Worm (Caenorhabditis elegans) whole organism, L4 larva: ENCODE measurements around the gene Y51H4A.937.

ENCODE experiments used
- F44E2.7 ChIP-seq: fragments of 200-800 bp; sonication (Bioruptor generic); IDR thresholded peaks from 2 replicates; pipeline ENCODE4 v2.1.2; 2022; ENCODE audit warnings: missing genetic modification characterization, missing compliant biosample characterization
- ZK546.5 ChIP-seq, 2 experiments: sonication (generic microtip); optimal IDR thresholded peaks; 2 replicates each; lab custom pipeline; 2017; ENCODE audit warnings: missing biosample characterization in 2 of 2, missing genetic modification characterization in 2 of 2
- aha-1 ChIP-seq: fragments of 150-350 bp; peaks from one replicate; lab custom pipeline; 2014; ENCODE audit warnings: missing biosample characterization, missing genetic modification characterization
- ctbp-1 ChIP-seq: fragments of 200-800 bp; sonication (Bioruptor generic); IDR thresholded peaks from 2 replicates; pipeline ENCODE4 v1.3.6; 2022; ENCODE audit warnings: missing genetic modification reagents, missing genetic modification characterization, missing compliant biosample characterization
- daf-8 ChIP-seq: fragments of 200-800 bp; sonication (Bioruptor generic); IDR thresholded peaks from 2 replicates; pipeline ENCODE4 v1.3.6; 2022; ENCODE audit warnings: missing genetic modification characterization, missing compliant biosample characterization
- dve-1 ChIP-seq: sonication (generic microtip); optimal IDR thresholded peaks from 2 replicates; lab custom pipeline; 2017; ENCODE audit warnings: antibody characterized with exemption, mild to moderate bottlenecking, missing genetic modification characterization, missing compliant biosample characterization; ENCODE audit not compliant: insufficient read depth
- egl-27 ChIP-seq: sonication (generic microtip); optimal IDR thresholded peaks from 3 replicates; lab custom pipeline; 2017; ENCODE audit warnings: missing biosample characterization, missing genetic modification reagents, missing genetic modification characterization
- lin-38 ChIP-seq: fragments of 200-800 bp; sonication (Bioruptor generic); IDR thresholded peaks from 2 replicates; pipeline ENCODE4 v1.3.6; 2022; ENCODE audit warnings: missing genetic modification reagents, missing genetic modification characterization, missing compliant biosample characterization
- lin-39 ChIP-seq: fragments of 150-350 bp; optimal IDR thresholded peaks from 2 replicates; lab custom pipeline; 2014; ENCODE audit warnings: missing biosample characterization, missing genetic modification reagents, missing genetic modification characterization
- lsy-2 ChIP-seq, 2 experiments: fragments of 150-350 bp in 1 of 2; sonication (generic microtip) in 1 of 2; optimal IDR thresholded peaks; 2 replicates each; lab custom pipeline; 2014 to 2017; ENCODE audit warnings: missing biosample characterization in 2 of 2, missing genetic modification characterization in 2 of 2
- nhr-11 ChIP-seq: fragments of 150-350 bp; optimal IDR thresholded peaks from 2 replicates; lab custom pipeline; 2014; ENCODE audit warnings: missing biosample characterization, missing genetic modification characterization
- nhr-42 ChIP-seq: fragments of 200-800 bp; sonication (Bioruptor generic); IDR thresholded peaks from 2 replicates; pipeline ENCODE4 v1.3.6; 2022; ENCODE audit warnings: missing genetic modification characterization, missing compliant biosample characterization
- nhr-48 ChIP-seq: sonication (generic microtip); optimal IDR thresholded peaks from 2 replicates; lab custom pipeline; 2016; ENCODE audit warnings: mild to moderate bottlenecking, missing genetic modification characterization, missing compliant biosample characterization
- nhr-77 ChIP-seq: fragments of 150-350 bp; optimal IDR thresholded peaks from 2 replicates; lab custom pipeline; 2014; ENCODE audit warnings: missing biosample characterization, missing genetic modification characterization
- saeg-2 ChIP-seq: fragments of 200-800 bp; sonication (Bioruptor generic); IDR thresholded peaks from 2 replicates; pipeline ENCODE4 v1.3.6; 2022; ENCODE audit warnings: missing genetic modification reagents, missing genetic modification characterization, missing compliant biosample characterization
- set-16 ChIP-seq: fragments of 200-800 bp; sonication (Bioruptor generic); IDR thresholded peaks from 2 replicates; pipeline ENCODE4 v1.3.6; 2022; ENCODE audit warnings: missing genetic modification reagents, missing genetic modification characterization, missing compliant biosample characterization
- snpc-1.2 ChIP-seq: fragments of 200-800 bp; sonication (Bioruptor generic); IDR thresholded peaks from 2 replicates; pipeline ENCODE4 v1.3.6; 2022; ENCODE audit warnings: missing genetic modification reagents, missing genetic modification characterization, missing compliant biosample characterization
- spr-3 ChIP-seq: fragments of 200-800 bp; sonication (Bioruptor generic); optimal IDR thresholded peaks from 2 replicates; lab custom pipeline; 2018; ENCODE audit warnings: mild to moderate bottlenecking, missing genetic modification characterization, missing compliant biosample characterization
- unc-130 ChIP-seq: sonication (generic microtip); optimal IDR thresholded peaks from 2 replicates; lab custom pipeline; 2016; ENCODE audit warnings: missing genetic modification reagents, missing genetic modification characterization, missing compliant biosample characterization
- unc-62 ChIP-seq, 3 experiments: fragments of 150-350 bp in 1 of 3; sonication (generic microtip); optimal IDR thresholded peaks in 2 of 3; peaks in 1 of 3; 1 replicate in 1 of 3; 2 replicates in 2 of 3; lab custom pipeline; 2014 to 2017; ENCODE audit warnings: missing biosample characterization in 3 of 3, missing genetic modification characterization in 3 of 3, missing genetic modification reagents in 3 of 3, missing genotype in 1 of 3
- vab-7 ChIP-seq: fragments of 200-800 bp; sonication (Bioruptor generic); IDR thresholded peaks from 2 replicates; pipeline ENCODE4 v1.3.6; 2022; ENCODE audit warnings: missing genetic modification reagents, missing genetic modification characterization, missing compliant biosample characterization

The Y51H4A.937 gene

ce11 chrIV:16542649-16543048, 14.2 kb downstream of the Y51H4A.937 start, which contains the start of gene uroc-1:
Gene uroc-1, minus strand, starts transcription at chrIV:16542749.
- TF ChIP-seq ctbp-1 (GFP tag; lab: Robert Waterston, UW) (no peak), unc-130 (GFP tag; lab: Kevin White, UChicago) (no peak), lsy-2 (tag; optimal IDR thresholded peaks at IDR 0.05; lab: Kevin White, UChicago) (no peak), F44E2.7 (no peak), vab-7 (GFP tag; lab: Robert Waterston, UW) (no peak), nhr-11 (tag; lab: Kevin White, UChicago) (no peak), snpc-1.2 (GFP tag; lab: Robert Waterston, UW) (no peak), nhr-42 (GFP tag; lab: Robert Waterston, UW) (no peak), dve-1 (tag; lab: Kevin White, UChicago) (no peak), nhr-48 (tag; lab: Kevin White, UChicago) (no peak), egl-27 (tag; lab: Kevin White, UChicago) (no peak), lin-39 (tag; lab: Kevin White, UChicago) (no peak), spr-3 (no peak), daf-8 (GFP tag; lab: Robert Waterston, UW) (no peak), nhr-77 (no peak)

DNA sequence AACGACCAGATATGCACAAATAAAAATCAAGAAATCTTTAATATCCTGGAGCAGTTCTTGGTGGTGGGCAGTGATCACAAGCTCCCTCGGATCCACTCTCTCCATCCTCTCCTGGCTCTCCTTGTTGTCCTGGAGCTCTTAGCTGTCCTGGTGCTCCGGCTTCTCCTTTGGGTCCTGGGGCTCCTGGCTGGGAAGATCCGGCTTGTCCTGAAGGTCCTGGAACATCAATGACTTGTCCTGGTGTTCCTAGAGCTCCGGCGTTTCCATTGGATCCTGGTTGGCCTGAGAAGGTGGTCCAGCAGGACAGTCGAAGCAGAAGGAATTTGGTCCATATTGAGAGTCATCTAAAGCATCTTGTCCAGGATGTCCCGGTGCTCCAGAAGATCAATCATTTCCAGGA, 23.0 kb downstream of the Y51H4A.937 start:
- TF ChIP-seq set-16 (GFP tag; lab: Robert Waterston, UW), result peak; percentile 87
- no peak for TF ChIP-seq saeg-2 (GFP tag; lab: Robert Waterston, UW)

DNA sequence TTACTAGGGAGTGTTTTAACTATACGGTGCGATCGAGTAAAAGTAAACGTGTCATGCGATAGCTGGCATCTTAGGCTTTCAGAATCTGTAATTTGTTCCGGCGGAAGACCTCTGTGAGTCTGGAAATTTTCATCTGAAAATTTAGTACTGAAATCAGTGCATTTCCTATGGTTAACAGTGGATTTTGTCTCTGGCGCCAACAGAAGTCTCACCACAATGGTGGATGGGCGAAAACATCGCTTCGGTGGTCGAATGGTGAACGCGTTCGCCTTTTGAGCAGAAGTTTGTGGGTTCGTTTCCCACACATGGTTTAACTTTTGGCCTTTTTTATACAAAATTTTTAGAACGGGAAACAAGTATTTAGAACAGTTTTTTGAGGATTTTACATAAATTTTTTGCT, 23.5 kb downstream of the Y51H4A.937 start:
- TF ChIP-seq snpc-1.2 (GFP tag; lab: Robert Waterston, UW), result peak; percentile 90

DNA sequence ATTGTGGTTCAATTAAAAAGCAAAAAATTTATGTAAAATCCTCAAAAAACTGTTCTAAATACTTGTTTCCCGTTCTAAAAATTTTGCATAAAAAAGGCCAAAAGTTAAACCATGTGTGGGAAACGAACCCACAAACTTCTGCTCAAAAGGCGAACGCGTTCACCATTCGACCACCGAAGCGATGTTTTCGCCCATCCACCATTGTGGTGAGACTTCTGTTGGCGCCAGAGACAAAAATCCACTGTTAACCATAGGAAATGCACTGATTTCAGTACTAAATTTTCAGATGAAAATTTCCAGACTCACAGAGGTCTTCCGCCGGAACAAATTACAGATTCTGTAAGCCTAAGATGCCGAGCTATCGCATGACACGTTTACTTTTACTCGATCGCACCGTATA, 24.3 kb downstream of the Y51H4A.937 start:
- TF ChIP-seq snpc-1.2 (GFP tag; lab: Robert Waterston, UW), result peak; percentile 67

ce11 chrIV:16553231-16553630, 24.8 kb downstream of the Y51H4A.937 start:
- peak; percentile 73; the same call in 1 of the 2 replicates for TF ChIP-seq snpc-1.2 (GFP tag; lab: Robert Waterston, UW)

DNA sequence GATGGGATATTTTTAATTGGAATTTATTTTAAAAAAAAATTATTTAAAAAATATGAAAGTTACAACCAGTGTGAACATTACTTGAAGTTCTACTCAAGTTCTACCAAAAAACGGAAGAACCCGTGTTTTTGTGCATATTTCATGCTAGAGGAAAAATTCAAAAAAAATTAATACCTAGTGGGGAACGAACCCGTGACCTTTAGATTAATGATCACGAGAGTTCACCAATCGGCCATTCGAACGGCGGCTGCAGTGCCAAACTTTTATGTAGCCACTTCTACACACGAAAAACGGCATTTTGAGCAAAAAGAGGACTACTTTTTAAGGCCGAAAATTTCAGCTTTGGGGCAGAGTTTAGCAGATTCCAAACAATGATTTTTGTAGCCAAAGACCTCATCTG, 27.0 kb downstream of the Y51H4A.937 start:
- peak; percentile 95 for TF ChIP-seq snpc-1.2 (GFP tag; lab: Robert Waterston, UW)
- TF ChIP-seq lin-38 (GFP tag; lab: Robert Waterston, UW), result 0 out of 2 replicates have a peak, but pooled peaks have one; percentile 24
- peak; percentile 45 for TF ChIP-seq aha-1 (tag; lab: Kevin White, UChicago)
- TF ChIP-seq, all 104 proteins: peak for 3; not testable (repeated sequence) for 101

- TF ChIP-seq snpc-1.2 (GFP tag; lab: Robert Waterston, UW), result no peak
- peak in 1 of 2 experiments; percentile 91 for TF ChIP-seq unc-62 (GFP tag; optimal IDR thresholded peaks at IDR 0.05 in 1 of 2; lab: Kevin White, UChicago)
- TF ChIP-seq unc-62 (tag; optimal IDR thresholded peaks at IDR 0.05; lab: Kevin White, UChicago), result no peak
Observed at ce11 chrIV:16560971-16561370, 32.5 kb downstream of the Y51H4A.937 start.

DNA sequence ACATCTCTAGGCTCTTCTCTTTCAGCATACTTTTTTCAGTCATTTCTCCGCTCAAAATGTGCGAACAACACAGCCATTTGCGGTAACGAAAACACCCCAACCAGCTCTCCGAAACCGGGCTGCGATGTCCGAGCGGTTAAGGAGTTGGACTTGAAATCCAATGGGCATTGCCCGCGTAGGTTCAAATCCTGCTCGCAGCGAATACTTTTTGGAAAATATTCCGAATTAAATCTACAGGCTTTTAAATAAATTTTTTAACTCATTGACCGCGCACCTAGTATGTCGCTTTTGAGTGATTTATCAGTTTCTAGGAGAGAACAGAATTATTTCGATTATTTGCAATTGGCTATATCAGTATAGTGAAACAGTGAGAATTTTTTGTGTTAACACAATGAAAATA, 48.7 kb downstream of the Y51H4A.937 start:
- peak; percentile 91 for TF ChIP-seq snpc-1.2 (GFP tag; lab: Robert Waterston, UW)

- TF ChIP-seq unc-62 (GFP tag; optimal IDR thresholded peaks at IDR 0.05 in 1 of 2; lab: Kevin White, UChicago), result peak in 1 of 2 experiments; percentile 26
- TF ChIP-seq unc-62 (tag; optimal IDR thresholded peaks at IDR 0.05; lab: Kevin White, UChicago), result no peak
- TF ChIP-seq ZK546.5 (tag; optimal IDR thresholded peaks at IDR 0.05; lab: Kevin White, UChicago), result no peak
Observed at ce11 chrIV:16578449-16578848, 50.0 kb downstream of the Y51H4A.937 start, which contains the start of gene Y51H4A.8. Gene Y51H4A.8, minus strand, starts transcription at chrIV:16578549.
